Worm (Caenorhabditis elegans): ENCODE data around the gene spi-1.

DNA sequence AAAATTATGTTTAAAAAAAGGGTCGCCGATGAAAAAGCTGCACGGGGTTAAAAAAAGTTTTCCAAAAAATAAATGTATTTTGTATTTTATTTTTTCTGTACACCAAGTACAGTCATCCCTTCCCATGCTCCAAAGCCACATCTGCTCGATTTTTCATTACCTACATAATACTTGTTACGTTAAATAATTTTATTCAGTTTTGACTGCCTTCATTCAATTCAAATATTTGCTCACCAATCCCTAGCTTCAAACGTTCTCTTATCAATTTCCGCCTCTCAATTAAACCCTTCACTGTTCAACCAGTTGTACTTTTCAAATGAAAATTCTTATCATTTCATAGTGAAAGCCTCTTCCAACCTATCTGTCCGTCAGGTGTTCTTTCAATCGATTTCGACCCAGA, 1.9 kb upstream of the spi-1 start, which contains the start of gene R10H1.1:
- TF ChIP-seq mep-1 (tag; optimal IDR thresholded peaks at IDR 0.05): no peak
- TF ChIP-seq ces-1 (GFP tag; optimal IDR thresholded peaks at IDR 0.05): no peak
- TF ChIP-seq snpc-4 (tag; optimal IDR thresholded peaks at IDR 0.05): no peak
- no peak for TF ChIP-seq ztf-11 (tag; optimal IDR thresholded peaks at IDR 0.05)
- TF ChIP-seq skn-1 (tag; optimal IDR thresholded peaks at IDR 0.05): no peak
- no peak for TF ChIP-seq zag-1 (tag; optimal IDR thresholded peaks at IDR 0.05)
- no peak for TF ChIP-seq sox-4 (tag; optimal IDR thresholded peaks at IDR 0.05)
- no peak for TF ChIP-seq nhr-237 (tag; optimal IDR thresholded peaks at IDR 0.05)
- TF ChIP-seq aly-2 (tag; optimal IDR thresholded peaks at IDR 0.05): no peak
- no peak for TF ChIP-seq nhr-11 (tag; optimal IDR thresholded peaks at IDR 0.05)

Measured in whole organism, L1 larva.